Worm (Caenorhabditis elegans) whole organism, late embryonic: Measurements from ENCODE around the gene F02D8.9.

Experiments used
- C08G9.2 ChIP-seq: sonication (generic microtip); optimal IDR thresholded peaks from 2 replicates; lab custom pipeline; 2016; ENCODE audit warnings: mild to moderate bottlenecking, missing genetic modification characterization, moderate library complexity, missing compliant biosample characterization
- C38D4.7 ChIP-seq: fragments of 200-800 bp; sonication (Bioruptor generic); optimal IDR thresholded peaks from 2 replicates; lab custom pipeline; 2018; ENCODE audit warnings: mild to moderate bottlenecking, missing genetic modification characterization, moderate library complexity, missing compliant biosample characterization
- K02D7.2 ChIP-seq: sonication (generic microtip); optimal IDR thresholded peaks from 2 replicates; lab custom pipeline; 2017; ENCODE audit warnings: mild to moderate bottlenecking, missing genetic modification characterization, missing compliant biosample characterization
- T23F11.4 ChIP-seq: fragments of 200-800 bp; sonication (Bioruptor generic); optimal IDR thresholded peaks from 2 replicates; lab custom pipeline; 2018; ENCODE audit warnings: mild to moderate bottlenecking, missing genetic modification characterization, missing compliant biosample characterization
- Y22D7AL.16 ChIP-seq: sonication (generic microtip); optimal IDR thresholded peaks from 2 replicates; lab custom pipeline; 2016; ENCODE audit warnings: missing genetic modification characterization, missing compliant biosample characterization
- ceh-14 ChIP-seq: sonication (generic microtip); optimal IDR thresholded peaks from 2 replicates; lab custom pipeline; 2016; ENCODE audit warnings: missing genotype, missing genetic modification characterization, missing compliant biosample characterization
- ceh-18 ChIP-seq: sonication (generic microtip); optimal IDR thresholded peaks from 2 replicates; lab custom pipeline; 2016; ENCODE audit warnings: missing genetic modification characterization, missing compliant biosample characterization
- ceh-22 ChIP-seq: sonication (generic microtip); optimal IDR thresholded peaks from 2 replicates; lab custom pipeline; 2017; ENCODE audit warnings: missing biosample characterization, missing genetic modification characterization
- ceh-30 ChIP-seq: fragments of 150-350 bp; optimal IDR thresholded peaks from 2 replicates; lab custom pipeline; 2014; ENCODE audit warnings: missing biosample characterization, missing genetic modification characterization
- ceh-34 ChIP-seq: sonication (generic microtip); optimal IDR thresholded peaks from 2 replicates; lab custom pipeline; 2016; ENCODE audit warnings: mild to moderate bottlenecking, missing genetic modification characterization, missing compliant biosample characterization
- che-1 ChIP-seq: sonication (generic microtip); optimal IDR thresholded peaks from 2 replicates; lab custom pipeline; 2016; ENCODE audit warnings: mild to moderate bottlenecking, missing genetic modification characterization, missing compliant biosample characterization
- elt-4 ChIP-seq: sonication (generic microtip); optimal IDR thresholded peaks from 2 replicates; lab custom pipeline; 2016; ENCODE audit warnings: missing genetic modification characterization, missing compliant biosample characterization
- fkh-10 ChIP-seq: fragments of 150-350 bp; optimal IDR thresholded peaks from 2 replicates; lab custom pipeline; 2014; ENCODE audit warnings: missing biosample characterization, missing genetic modification reagents, missing genetic modification characterization
- fkh-6 ChIP-seq: sonication (generic microtip); optimal IDR thresholded peaks from 2 replicates; lab custom pipeline; 2016; ENCODE audit warnings: missing genetic modification characterization, missing compliant biosample characterization
- hlh-13 ChIP-seq: fragments of 200-800 bp; sonication (Bioruptor generic); optimal IDR thresholded peaks from 2 replicates; lab custom pipeline; 2018; ENCODE audit warnings: mild to moderate bottlenecking, missing genetic modification characterization, missing compliant biosample characterization
- hlh-30 ChIP-seq: sonication (generic microtip); optimal IDR thresholded peaks from 2 replicates; lab custom pipeline; 2017; ENCODE audit warnings: antibody characterized with exemption, missing genetic modification characterization, missing compliant biosample characterization; ENCODE audit not compliant: insufficient read depth
- hlh-8 ChIP-seq: sonication (generic microtip); optimal IDR thresholded peaks from 2 replicates; lab custom pipeline; 2016; ENCODE audit warnings: missing genotype, missing genetic modification characterization, missing compliant biosample characterization
- lin-11 ChIP-seq: fragments of 200-800 bp; sonication (Bioruptor generic); optimal IDR thresholded peaks from 2 replicates; lab custom pipeline; 2018; ENCODE audit warnings: mild to moderate bottlenecking, missing genetic modification characterization, missing compliant biosample characterization
- madf-2 ChIP-seq: sonication (generic microtip); optimal IDR thresholded peaks from 2 replicates; lab custom pipeline; 2017; ENCODE audit warnings: missing genetic modification characterization, missing compliant biosample characterization
- mec-3 ChIP-seq: sonication (generic microtip); optimal IDR thresholded peaks from 2 replicates; lab custom pipeline; 2016; ENCODE audit warnings: borderline replicate concordance, missing genetic modification characterization, missing compliant biosample characterization
- nfya-1 ChIP-seq: sonication (generic microtip); optimal IDR thresholded peaks from 2 replicates; lab custom pipeline; 2017; ENCODE audit warnings: missing genetic modification characterization, mild to moderate bottlenecking, missing compliant biosample characterization, antibody characterized with exemption, moderate library complexity
- nhr-11 ChIP-seq: fragments of 150-350 bp; optimal IDR thresholded peaks from 2 replicates; lab custom pipeline; 2014; ENCODE audit warnings: missing biosample characterization, missing genetic modification characterization
- nhr-232 ChIP-seq: sonication (generic microtip); optimal IDR thresholded peaks from 2 replicates; lab custom pipeline; 2016; ENCODE audit warnings: missing genetic modification characterization, missing compliant biosample characterization
- npax-4 ChIP-seq: sonication (generic microtip); optimal IDR thresholded peaks from 2 replicates; lab custom pipeline; 2016; ENCODE audit warnings: missing genetic modification characterization, missing compliant biosample characterization
- pag-3 ChIP-seq: sonication (generic microtip); optimal IDR thresholded peaks from 2 replicates; lab custom pipeline; 2016; ENCODE audit warnings: missing compliant biosample characterization, missing genetic modification characterization, borderline replicate concordance
- pqm-1 ChIP-seq: sonication (generic microtip); optimal IDR thresholded peaks from 2 replicates; lab custom pipeline; 2016; ENCODE audit warnings: missing genetic modification characterization, missing compliant biosample characterization
- sox-4 ChIP-seq: sonication (generic microtip); optimal IDR thresholded peaks from 2 replicates; lab custom pipeline; 2017; ENCODE audit warnings: mild to moderate bottlenecking, missing genetic modification characterization, inconsistent platforms, missing compliant biosample characterization
- tbx-2 ChIP-seq: sonication (generic microtip); optimal IDR thresholded peaks from 2 replicates; lab custom pipeline; 2016; ENCODE audit warnings: missing genetic modification characterization, missing compliant biosample characterization
- ttx-3 ChIP-seq: sonication (generic microtip); optimal IDR thresholded peaks from 2 replicates; lab custom pipeline; 2016; ENCODE audit warnings: missing genetic modification reagents, missing genetic modification characterization, missing compliant biosample characterization
- unc-3 ChIP-seq, 2 experiments: fragments of 200-800 bp in 1 of 2; sonication (Bioruptor generic) in 1 of 2; sonication (generic microtip) in 1 of 2; conservative IDR thresholded peaks in 1 of 2; optimal IDR thresholded peaks in 1 of 2; 2 replicates each; pipeline versions ENCODE4 v1.3.6 to Lab custom; 2016 to 2022; ENCODE audit warnings: missing compliant biosample characterization in 2 of 2, missing genetic modification characterization in 2 of 2, missing genetic modification reagents in 1 of 2
- unc-42 ChIP-seq: sonication (generic microtip); optimal IDR thresholded peaks from 2 replicates; lab custom pipeline; 2016; ENCODE audit warnings: missing genotype, missing genetic modification characterization, missing compliant biosample characterization
- unc-55 ChIP-seq: sonication (generic microtip); optimal IDR thresholded peaks from 2 replicates; lab custom pipeline; 2017; ENCODE audit warnings: missing biosample characterization, missing genetic modification reagents, missing genetic modification characterization
- unc-86 ChIP-seq: sonication (generic microtip); optimal IDR thresholded peaks from 2 replicates; lab custom pipeline; 2016; ENCODE audit warnings: missing genetic modification characterization, missing compliant biosample characterization

F02D8.9 gene

ce11 chrV:15000055-15000704 is 44.6 kb upstream of the F02D8.9 start, which contains the start of gene rps-16:
rps-16 (minus strand) TSS chrV:15000541.
- TF ChIP-seq ceh-18 (tag; lab: Kevin White, UChicago) (no peak), pqm-1 (tag; lab: Kevin White, UChicago) (no peak), hlh-13 (no peak), hlh-8 (tag; lab: Kevin White, UChicago) (no peak), unc-55 (GFP tag; lab: Kevin White, UChicago) (no peak), sox-4 (tag; lab: Kevin White, UChicago) (no peak), Y22D7AL.16 (tag; lab: Kevin White, UChicago) (no peak), npax-4 (tag; lab: Kevin White, UChicago) (no peak), fkh-10 (GFP tag; lab: Kevin White, UChicago) (no peak)

DNA sequence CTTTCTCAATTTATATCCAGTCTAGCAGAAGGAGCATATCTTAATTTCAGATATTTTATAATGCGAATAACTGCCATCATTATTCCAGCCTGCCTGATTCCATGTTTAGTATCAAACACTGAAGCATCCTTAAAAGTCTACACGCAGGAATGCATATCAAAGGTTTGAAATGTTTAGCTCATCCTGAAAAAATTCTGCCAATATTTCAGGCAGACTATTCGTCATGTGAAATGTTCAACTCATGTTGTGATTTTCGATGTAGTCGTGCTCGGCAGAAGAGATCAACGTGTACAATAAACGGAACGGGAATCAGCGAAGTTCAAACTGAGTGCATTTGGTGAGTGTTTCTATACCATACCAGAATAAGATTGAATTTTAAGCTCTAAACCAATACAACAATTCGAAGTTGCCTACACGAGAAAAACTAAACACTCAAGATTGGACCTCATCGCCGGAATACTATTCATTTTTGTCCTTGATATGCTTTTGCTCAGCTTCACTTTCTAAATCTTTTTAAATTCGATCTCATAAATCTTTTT is 44.0 kb upstream of the F02D8.9 start, which contains the start of gene T01C3.11:
Gene T01C3.11, plus strand, starts transcription at position 51 of the 539 bp plus-strand sequence.
- TF ChIP-seq nhr-232 (tag; lab: Kevin White, UChicago) (no peak), hlh-30 (tag; lab: Kevin White, UChicago) (no peak), ttx-3 (tag; lab: Kevin White, UChicago) (no peak), unc-3 (GFP tag; conservative IDR thresholded peaks at IDR 0.05; lab: Robert Waterston, UW) (no peak), unc-3 (tag; optimal IDR thresholded peaks at IDR 0.05; lab: Kevin White, UChicago) (no peak), fkh-6 (tag; lab: Kevin White, UChicago) (no peak), Y22D7AL.16 (tag; lab: Kevin White, UChicago) (no peak), hlh-13 (no peak), unc-86 (tag; lab: Kevin White, UChicago) (no peak), T23F11.4 (no peak), nfya-1 (tag; lab: Kevin White, UChicago) (no peak), pag-3 (tag; lab: Kevin White, UChicago) (no peak), ceh-34 (tag; lab: Kevin White, UChicago) (no peak), tbx-2 (tag; lab: Kevin White, UChicago) (no peak), elt-4 (no peak), nhr-11 (tag; lab: Kevin White, UChicago) (no peak), mec-3 (tag; lab: Kevin White, UChicago) (no peak)

DNA sequence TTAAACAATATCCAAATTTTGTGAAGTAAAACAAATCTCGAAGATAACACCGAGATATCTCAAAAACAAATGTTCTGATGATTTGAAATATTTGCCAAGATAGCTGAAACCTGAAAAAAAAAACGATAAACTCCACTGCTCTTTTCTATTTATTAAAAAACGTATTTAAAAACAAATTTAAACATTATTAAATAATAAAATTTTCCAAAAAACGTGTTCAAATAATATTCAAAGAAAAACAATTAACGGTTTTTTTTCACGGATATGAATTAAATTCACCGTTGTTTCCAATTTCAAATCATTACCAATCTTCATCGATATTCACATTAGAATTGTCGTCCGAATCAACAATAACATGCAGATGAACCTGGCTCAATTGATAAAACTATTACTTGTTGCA is 40.7 kb upstream of the F02D8.9 start, which contains the start of gene irld-14:
Gene irld-14, plus strand, starts transcription at position 301 of the 400 bp plus-strand sequence.
- TF ChIP-seq nhr-11 (tag; lab: Kevin White, UChicago) (no peak), madf-2 (tag; lab: Kevin White, UChicago) (no peak), ceh-22 (tag; lab: Kevin White, UChicago) (no peak), C08G9.2 (tag; lab: Kevin White, UChicago) (no peak)

DNA sequence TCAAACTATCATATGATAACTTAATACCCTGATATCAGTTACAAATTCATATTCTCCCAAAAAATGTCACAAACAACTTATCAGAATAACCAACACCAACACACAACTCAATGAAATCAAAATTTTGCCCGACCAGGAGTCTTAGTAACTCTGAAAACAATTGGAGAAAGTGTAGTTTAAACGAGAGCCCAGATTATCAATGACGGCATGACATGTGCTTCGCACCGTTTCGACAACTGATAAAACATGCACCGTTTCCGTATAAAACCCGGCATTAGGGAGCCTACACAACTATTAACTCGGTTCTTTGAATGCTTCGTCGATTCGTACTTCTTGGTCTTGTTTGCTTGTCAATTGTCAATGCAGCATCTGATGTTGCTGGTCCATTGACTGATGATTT is 38.0 kb upstream of the F02D8.9 start, which contains the start of gene fil-1:
Gene fil-1, plus strand, starts transcription at position 219 of the 400 bp plus-strand sequence.
- TF ChIP-seq pag-3 (tag; lab: Kevin White, UChicago) (no peak), C38D4.7 (GFP tag; lab: Kevin White, UChicago) (no peak), nhr-11 (tag; lab: Kevin White, UChicago) (no peak), K02D7.2 (tag; lab: Kevin White, UChicago) (no peak), hlh-30 (tag; lab: Kevin White, UChicago) (no peak), lin-11 (tag; lab: Kevin White, UChicago) (no peak), ceh-30 (no peak), ceh-14 (tag; lab: Kevin White, UChicago) (no peak), ttx-3 (tag; lab: Kevin White, UChicago) (no peak), che-1 (tag; lab: Kevin White, UChicago) (no peak), fkh-10 (GFP tag; lab: Kevin White, UChicago) (no peak), nfya-1 (tag; lab: Kevin White, UChicago) (no peak), unc-42 (tag; lab: Kevin White, UChicago) (no peak)
